Worm (Caenorhabditis elegans) whole organism, L4 larva: ENCODE measurements around the gene Y37B11A.3.
A peak's percentile ranks its signal among the peaks of the same experiment; 100 is the strongest.

Experiments used
- D1046.2 ChIP-seq: fragments of 200-800 bp; sonication (Bioruptor generic); IDR thresholded peaks from 2 replicates; pipeline ENCODE4 v1.3.6; 2022; ENCODE audit warnings: missing genetic modification characterization, missing compliant biosample characterization
- F10B5.3 ChIP-seq: sonication (generic microtip); optimal IDR thresholded peaks from 2 replicates; lab custom pipeline; 2016; ENCODE audit warnings: mild to moderate bottlenecking, missing genetic modification characterization, missing compliant biosample characterization
- F44E2.7 ChIP-seq: fragments of 200-800 bp; sonication (Bioruptor generic); IDR thresholded peaks from 2 replicates; pipeline ENCODE4 v2.1.2; 2022; ENCODE audit warnings: missing genetic modification characterization, missing compliant biosample characterization
- T20F7.1 ChIP-seq: fragments of 200-800 bp; sonication (Bioruptor generic); optimal IDR thresholded peaks from 2 replicates; lab custom pipeline; 2018; ENCODE audit warnings: mild to moderate bottlenecking, missing genetic modification characterization, missing compliant biosample characterization
- Y105C5A.15 ChIP-seq: fragments of 200-800 bp; sonication (Bioruptor generic); IDR thresholded peaks from 2 replicates; pipeline ENCODE4 v1.3.6; 2022; ENCODE audit warnings: missing genetic modification characterization, missing compliant biosample characterization
- Y48G9A.11 ChIP-seq: fragments of 200-800 bp; sonication (Bioruptor generic); IDR thresholded peaks from 2 replicates; pipeline ENCODE4 v1.3.6; 2022; ENCODE audit warnings: missing genetic modification reagents, missing genetic modification characterization, missing compliant biosample characterization
- aha-1 ChIP-seq: fragments of 150-350 bp; peaks from one replicate; lab custom pipeline; 2014; ENCODE audit warnings: missing biosample characterization, missing genetic modification characterization
- ama-1 ChIP-seq: fragments of 150-350 bp; optimal IDR thresholded peaks from 2 replicates; lab custom pipeline; 2014; ENCODE audit warnings: inconsistent platforms, mixed read lengths
- ceh-20 ChIP-seq: fragments of 200-800 bp; sonication (Bioruptor generic); IDR thresholded peaks from 2 replicates; pipeline ENCODE4 v1.3.6; 2022; ENCODE audit warnings: missing genetic modification reagents, missing genetic modification characterization, missing compliant biosample characterization
- ceh-44 ChIP-seq: fragments of 200-800 bp; sonication (Bioruptor generic); IDR thresholded peaks from 2 replicates; pipeline ENCODE4 v1.3.6; 2022; ENCODE audit warnings: missing genetic modification reagents, missing genetic modification characterization, missing compliant biosample characterization
- ceh-82 ChIP-seq: sonication (generic microtip); optimal IDR thresholded peaks from 2 replicates; lab custom pipeline; 2017; ENCODE audit warnings: missing biosample characterization, missing genetic modification characterization
- ctbp-1 ChIP-seq: fragments of 200-800 bp; sonication (Bioruptor generic); IDR thresholded peaks from 2 replicates; pipeline ENCODE4 v1.3.6; 2022; ENCODE audit warnings: missing genetic modification reagents, missing genetic modification characterization, missing compliant biosample characterization
- daf-12 ChIP-seq: fragments of 150-350 bp; optimal IDR thresholded peaks from 2 replicates; lab custom pipeline; 2014; ENCODE audit warnings: missing biosample characterization, missing genetic modification reagents, missing genetic modification characterization
- daf-19 ChIP-seq: fragments of 200-800 bp; sonication (Bioruptor generic); conservative IDR thresholded peaks from 2 replicates; pipeline ENCODE4 v1.3.6; 2022; ENCODE audit warnings: missing genetic modification characterization, missing compliant biosample characterization
- dpl-1 ChIP-seq: fragments of 150-350 bp; optimal IDR thresholded peaks from 2 replicates; lab custom pipeline; 2014; ENCODE audit warnings: missing biosample characterization, missing genetic modification reagents, missing genetic modification characterization
- fkh-10 ChIP-seq: fragments of 150-350 bp; optimal IDR thresholded peaks from 2 replicates; lab custom pipeline; 2014; ENCODE audit warnings: missing biosample characterization, missing genetic modification reagents, missing genetic modification characterization
- gei-8 ChIP-seq: fragments of 200-800 bp; sonication (Bioruptor generic); optimal IDR thresholded peaks from 2 replicates; lab custom pipeline; 2018; ENCODE audit warnings: mild to moderate bottlenecking, missing genetic modification characterization, missing compliant biosample characterization
- hif-1 ChIP-seq, 2 experiments: sonication (generic microtip); optimal IDR thresholded peaks; 2 replicates each; lab custom pipeline; 2016 to 2017; ENCODE audit warnings: missing compliant biosample characterization in 2 of 2, missing genetic modification characterization in 2 of 2, missing genetic modification reagents in 2 of 2, missing genotype in 2 of 2, mild to moderate bottlenecking in 1 of 2
- hlh-11 ChIP-seq: fragments of 200-800 bp; sonication (Bioruptor generic); optimal IDR thresholded peaks from 2 replicates; lab custom pipeline; 2018; ENCODE audit warnings: mild to moderate bottlenecking, missing genetic modification characterization, missing compliant biosample characterization
- hlh-30 ChIP-seq: sonication (generic microtip); optimal IDR thresholded peaks from 2 replicates; lab custom pipeline; 2017; ENCODE audit warnings: antibody characterized with exemption, mild to moderate bottlenecking, missing genetic modification characterization, missing compliant biosample characterization; ENCODE audit not compliant: insufficient read depth
- hmg-1.1 ChIP-seq: fragments of 200-800 bp; sonication (Bioruptor generic); IDR thresholded peaks from 2 replicates; pipeline ENCODE4 v1.3.6; 2022; ENCODE audit warnings: missing genetic modification reagents, missing genetic modification characterization, missing compliant biosample characterization
- jun-1 ChIP-seq: fragments of 150-350 bp; optimal IDR thresholded peaks from 2 replicates; lab custom pipeline; 2014; ENCODE audit warnings: missing biosample characterization, missing genetic modification reagents, missing genetic modification characterization
- lin-39 ChIP-seq: fragments of 150-350 bp; optimal IDR thresholded peaks from 2 replicates; lab custom pipeline; 2014; ENCODE audit warnings: missing biosample characterization, missing genetic modification reagents, missing genetic modification characterization
- lir-3 ChIP-seq: sonication (generic microtip); optimal IDR thresholded peaks from 2 replicates; lab custom pipeline; 2016; ENCODE audit warnings: mild to moderate bottlenecking, missing genetic modification characterization, missing compliant biosample characterization
- mxl-3 ChIP-seq: fragments of 200-800 bp; sonication (Bioruptor generic); optimal IDR thresholded peaks from 2 replicates; lab custom pipeline; 2018; ENCODE audit warnings: mild to moderate bottlenecking, missing genetic modification characterization, missing compliant biosample characterization
- nhr-41 ChIP-seq: fragments of 200-800 bp; sonication (Bioruptor generic); IDR thresholded peaks from 2 replicates; pipeline ENCODE4 v1.3.6; 2022; ENCODE audit warnings: missing genetic modification reagents, missing genetic modification characterization, missing compliant biosample characterization
- nhr-48 ChIP-seq: sonication (generic microtip); optimal IDR thresholded peaks from 2 replicates; lab custom pipeline; 2016; ENCODE audit warnings: mild to moderate bottlenecking, missing genetic modification characterization, missing compliant biosample characterization
- php-3 ChIP-seq: fragments of 200-800 bp; sonication (Bioruptor generic); IDR thresholded peaks from 2 replicates; pipeline ENCODE4 v1.3.6; 2022; ENCODE audit warnings: missing genetic modification reagents, missing genetic modification characterization, missing compliant biosample characterization
- pqm-1 ChIP-seq: sonication (generic microtip); optimal IDR thresholded peaks from 2 replicates; lab custom pipeline; 2017; ENCODE audit warnings: missing biosample characterization, missing genetic modification characterization
- rbr-2 ChIP-seq: sonication (generic microtip); optimal IDR thresholded peaks from 2 replicates; lab custom pipeline; 2016; ENCODE audit warnings: missing genotype, missing genetic modification characterization, missing compliant biosample characterization
- sdz-12 ChIP-seq: fragments of 200-800 bp; sonication (Bioruptor generic); optimal IDR thresholded peaks from 2 replicates; lab custom pipeline; 2018; ENCODE audit warnings: mild to moderate bottlenecking, missing genetic modification characterization, missing compliant biosample characterization
- set-16 ChIP-seq: fragments of 200-800 bp; sonication (Bioruptor generic); IDR thresholded peaks from 2 replicates; pipeline ENCODE4 v1.3.6; 2022; ENCODE audit warnings: missing genetic modification reagents, missing genetic modification characterization, missing compliant biosample characterization
- skn-1 ChIP-seq: fragments of 150-350 bp; optimal IDR thresholded peaks from 2 replicates; lab custom pipeline; 2014; ENCODE audit warnings: missing biosample characterization, missing genetic modification characterization
- spr-3 ChIP-seq: fragments of 200-800 bp; sonication (Bioruptor generic); optimal IDR thresholded peaks from 2 replicates; lab custom pipeline; 2018; ENCODE audit warnings: mild to moderate bottlenecking, missing genetic modification characterization, missing compliant biosample characterization
- tag-97 ChIP-seq: fragments of 200-800 bp; sonication (Bioruptor generic); IDR thresholded peaks from 2 replicates; pipeline ENCODE4 v1.3.6; 2022; ENCODE audit warnings: missing genetic modification characterization, missing compliant biosample characterization
- tra-1 ChIP-seq: fragments of 200-800 bp; sonication (Bioruptor generic); IDR thresholded peaks from 2 replicates; pipeline ENCODE4 v1.3.6; 2022; ENCODE audit warnings: missing genetic modification reagents, missing genetic modification characterization, missing compliant biosample characterization
- unc-39 ChIP-seq: sonication (generic microtip); optimal IDR thresholded peaks from 2 replicates; lab custom pipeline; 2017; ENCODE audit warnings: missing biosample characterization, missing genetic modification characterization
- unc-62 ChIP-seq, 3 experiments: fragments of 150-350 bp in 1 of 3; sonication (generic microtip); optimal IDR thresholded peaks in 2 of 3; peaks in 1 of 3; 1 replicate in 1 of 3; 2 replicates in 2 of 3; lab custom pipeline; 2014 to 2017; ENCODE audit warnings: missing biosample characterization in 3 of 3, missing genetic modification characterization in 3 of 3, missing genetic modification reagents in 3 of 3, missing genotype in 1 of 3
- zfp-3 ChIP-seq: fragments of 200-800 bp; sonication (Bioruptor generic); conservative IDR thresholded peaks from 2 replicates; pipeline ENCODE4 v1.3.6; 2022; ENCODE audit warnings: missing genetic modification reagents, missing genetic modification characterization, missing compliant biosample characterization
- zip-11 ChIP-seq: fragments of 200-800 bp; sonication (Bioruptor generic); IDR thresholded peaks from 2 replicates; pipeline ENCODE4 v1.3.6; 2022; ENCODE audit warnings: missing genetic modification characterization, missing compliant biosample characterization
- zip-2 ChIP-seq: fragments of 150-350 bp; optimal IDR thresholded peaks from 2 replicates; lab custom pipeline; 2014; ENCODE audit warnings: missing biosample characterization, missing genetic modification characterization
- ztf-7 ChIP-seq: fragments of 150-350 bp; optimal IDR thresholded peaks from 2 replicates; lab custom pipeline; 2014; ENCODE audit warnings: missing biosample characterization, missing genetic modification characterization

The Y37B11A.3 gene

DNA sequence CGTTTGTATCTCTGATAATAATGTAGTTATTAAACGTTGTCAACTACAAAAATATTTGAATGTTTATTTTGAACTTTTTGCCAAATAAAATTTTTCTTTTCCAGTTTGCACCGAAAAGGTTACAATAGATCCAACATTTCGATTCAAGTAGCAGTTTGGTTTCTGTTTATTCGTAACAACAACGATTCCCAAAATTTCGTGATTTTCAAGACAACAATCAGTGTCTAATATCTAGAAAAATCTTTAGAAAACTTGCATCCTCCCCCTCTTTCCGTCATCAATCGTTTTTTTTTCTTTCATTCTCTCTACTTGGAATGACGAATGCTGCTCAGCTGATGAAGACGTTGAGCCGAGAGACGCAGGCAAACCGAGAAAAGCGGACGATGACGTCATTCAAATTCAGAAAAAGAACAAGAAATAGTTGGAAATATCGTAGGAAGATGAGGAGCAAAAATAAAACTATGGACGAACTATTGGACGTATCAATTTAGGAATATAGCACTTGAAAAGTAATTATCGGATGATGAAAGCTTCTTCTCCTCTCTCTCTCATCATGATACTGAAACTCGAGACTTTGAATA lies 26.5 kb downstream of the Y37B11A.3 start (continued):
- TF ChIP-seq aha-1 (tag; lab: Kevin White, UChicago) (peak; percentile 98), sdz-12 (GFP tag; lab: Kevin White, UChicago) (no peak), hif-1 (tag; optimal IDR thresholded peaks at IDR 0.05; lab: Kevin White, UChicago) (peak in 1 of 2 experiments; percentile 65), tra-1 (GFP tag; lab: Robert Waterston, UW) (0 out of 2 replicates have a peak, but pooled peaks have one; percentile 11), gei-8 (GFP tag; lab: Kevin White, UChicago) (no peak), ztf-7 (tag; lab: Kevin White, UChicago) (no peak), F10B5.3 (tag; lab: Kevin White, UChicago) (no peak), mxl-3 (GFP tag; lab: Kevin White, UChicago) (no peak), fkh-10 (GFP tag; lab: Kevin White, UChicago) (peak; percentile 85), zip-11 (GFP tag; lab: Robert Waterston, UW) (no peak), tag-97 (no peak), nhr-48 (tag; lab: Kevin White, UChicago) (no peak), T20F7.1 (GFP tag; lab: Kevin White, UChicago) (no peak), unc-39 (tag; lab: Kevin White, UChicago) (no peak), spr-3 (GFP tag; lab: Kevin White, UChicago) (no peak), ceh-20 (GFP tag; lab: Robert Waterston, UW) (peak; percentile 70; the same call in 1 of the 2 replicates), daf-19 (GFP tag; lab: Robert Waterston, UW) (no peak), dpl-1 (peak; percentile 21), unc-62 (GFP tag; optimal IDR thresholded peaks at IDR 0.05 in 1 of 2; lab: Kevin White, UChicago) (peak in 1 of 2 experiments; percentile 99), unc-62 (tag; optimal IDR thresholded peaks at IDR 0.05; lab: Kevin White, UChicago) (no peak), hlh-11 (tag; lab: Kevin White, UChicago) (peak; percentile 64), hlh-30 (tag; lab: Kevin White, UChicago) (peak; percentile 63), php-3 (GFP tag; lab: Robert Waterston, UW) (no peak), D1046.2 (no peak), zip-2 (no peak), lir-3 (no peak), Y105C5A.15 (GFP tag; lab: Robert Waterston, UW) (no peak), nhr-41 (GFP tag; lab: Robert Waterston, UW) (no peak), jun-1 (tag; lab: Kevin White, UChicago) (no peak), ctbp-1 (GFP tag; lab: Robert Waterston, UW) (peak; percentile 84), hmg-1.1 (GFP tag; lab: Robert Waterston, UW) (peak; percentile 44; the same call in 1 of the 2 replicates), F44E2.7 (GFP tag; lab: Robert Waterston, UW) (no peak), skn-1 (tag; lab: Kevin White, UChicago) (no peak), ceh-44 (GFP tag; lab: Robert Waterston, UW) (no peak), pqm-1 (no peak), ceh-82 (no peak), lin-39 (tag; lab: Kevin White, UChicago) (no peak), daf-12 (tag; lab: Kevin White, UChicago) (no peak), rbr-2 (tag; lab: Kevin White, UChicago) (peak; percentile 61), zfp-3 (GFP tag; lab: Robert Waterston, UW) (0 out of 2 replicates have a peak, but pooled peaks have one; percentile 28), Y48G9A.11 (GFP tag; lab: Robert Waterston, UW) (no peak), set-16 (GFP tag; lab: Robert Waterston, UW) (no peak), ama-1 (lab: Kevin White, UChicago) (no peak)
